Worm (Caenorhabditis elegans): ENCODE measurements around the gene F36F12.1.

Gene F36F12.1

ce11 chrV:2126996-2127585 lies 24.1 kb upstream of the F36F12.1 start, which contains the start of gene ldp-1 (continued):
- TF ChIP-seq efl-3 (GFP tag; optimal IDR thresholded peaks at IDR 0.05) (no peak), ztf-4 (tag; optimal IDR thresholded peaks at IDR 0.05) (no peak), unc-86 (tag; optimal IDR thresholded peaks at IDR 0.05) (peak; percentile 69), swsn-7 (tag; optimal IDR thresholded peaks at IDR 0.05) (peak; percentile 81), snpc-4 (tag; optimal IDR thresholded peaks at IDR 0.05) (peak; percentile 22), tbx-2 (tag; optimal IDR thresholded peaks at IDR 0.05) (peak; percentile 90), aha-1 (tag; optimal IDR thresholded peaks at IDR 0.05) (no peak), dpl-1 (GFP tag; optimal IDR thresholded peaks at IDR 0.05) (peak; percentile 89 to 94 (median 92)), alr-1 (tag; optimal IDR thresholded peaks at IDR 0.05; ENCODE audit: borderline replicate concordance) (no peak), ceh-63 (GFP tag; optimal IDR thresholded peaks at IDR 0.05) (peak; percentile 60), mep-1 (tag; optimal IDR thresholded peaks at IDR 0.05) (peak; percentile 65), nhr-76 (tag; optimal IDR thresholded peaks at IDR 0.05) (no peak), hlh-4 (tag; optimal IDR thresholded peaks at IDR 0.05) (peak; percentile 59), fkh-8 (tag; optimal IDR thresholded peaks at IDR 0.05) (peak; percentile 76), nhr-90 (tag; optimal IDR thresholded peaks at IDR 0.05; ENCODE audit: poor library complexity) (peak; percentile 92), lsy-2 (tag; optimal IDR thresholded peaks at IDR 0.05) (peak; percentile 76), fkh-4 (tag; optimal IDR thresholded peaks at IDR 0.05; ENCODE audit: borderline replicate concordance) (peak; percentile 94), dsc-1 (tag; optimal IDR thresholded peaks at IDR 0.05) (peak; percentile 92), elt-3 (tag; optimal IDR thresholded peaks at IDR 0.05) (peak in 1 of 6 experiments; percentile 51), nhr-237 (tag; optimal IDR thresholded peaks at IDR 0.05) (peak; percentile 13), hlh-17 (GFP tag; optimal IDR thresholded peaks at IDR 0.05; ENCODE audit: borderline replicate concordance) (no peak), aly-2 (tag; optimal IDR thresholded peaks at IDR 0.05) (peak; percentile 6), lin-35 (GFP tag; optimal IDR thresholded peaks at IDR 0.05) (peak; percentile 93 to 94), hpl-2 (GFP tag; optimal IDR thresholded peaks at IDR 0.05) (no peak), lir-3 (tag; optimal IDR thresholded peaks at IDR 0.05; ENCODE audit: poor library complexity) (peak; percentile 95), snu-23 (GFP tag; optimal IDR thresholded peaks at IDR 0.05) (peak; percentile 81), lin-15B (tag; optimal IDR thresholded peaks at IDR 0.05) (peak; percentile 62), nhr-28 (tag; optimal IDR thresholded peaks at IDR 0.05) (no peak), ama-1 (optimal IDR thresholded peaks at IDR 0.05) (no peak), unc-30 (tag; optimal IDR thresholded peaks at IDR 0.05) (no peak), unc-130 (tag; optimal IDR thresholded peaks at IDR 0.05) (no peak), pag-3 (tag; optimal IDR thresholded peaks at IDR 0.05; ENCODE audit: borderline replicate concordance, insufficient read depth) (no peak), skn-1 (tag; optimal IDR thresholded peaks at IDR 0.05) (peak; percentile 11), zip-4 (GFP tag; optimal IDR thresholded peaks at IDR 0.05) (peak; percentile 36), ceh-88 (GFP tag; IDR thresholded peaks at IDR 0.05) (peak; percentile 46)

ce11 chrV:2126554-2126953 lies 23.5 kb upstream of the F36F12.1 start:
- TF ChIP-seq mep-1 (tag; optimal IDR thresholded peaks at IDR 0.05) (no peak), efl-1 (optimal IDR thresholded peaks at IDR 0.05) (no peak), efl-1 (GFP tag; optimal IDR thresholded peaks at IDR 0.05 in 1 of 2) (peak in 1 of 2 experiments; percentile 88), jun-1 (tag; optimal IDR thresholded peaks at IDR 0.05) (no peak), rnt-1 (tag; optimal IDR thresholded peaks at IDR 0.05) (peak; percentile 73), unc-98 (GFP tag; IDR thresholded peaks at IDR 0.05) (no peak), unc-86 (tag; optimal IDR thresholded peaks at IDR 0.05) (no peak), nhr-76 (tag; optimal IDR thresholded peaks at IDR 0.05) (no peak), lin-35 (GFP tag; optimal IDR thresholded peaks at IDR 0.05) (no peak), xbp-1 (tag; optimal IDR thresholded peaks at IDR 0.05) (no peak), lin-13 (GFP tag; optimal IDR thresholded peaks at IDR 0.05) (no peak), ztf-4 (tag; optimal IDR thresholded peaks at IDR 0.05) (no peak)
